Fruit fly (Drosophila melanogaster) whole organism, embryonic: ENCODE measurements around the gene tsh.

Experiments
- Atf3 ChIP-seq: fragments of 200-800 bp; sonication (Bioruptor generic); optimal IDR thresholded peaks from 3 replicates; lab custom pipeline; 2016; ENCODE audit warnings: missing biosample characterization, missing genetic modification characterization
- Awh ChIP-seq: fragments of 200-800 bp; sonication (Bioruptor generic); IDR thresholded peaks from 2 replicates; pipeline ENCODE4, ENCODE4 v1.3.6; 2022; ENCODE audit warnings: missing biosample characterization, missing genetic modification characterization
- Bdp1 ChIP-seq: fragments of 200-800 bp; sonication (Bioruptor generic); optimal IDR thresholded peaks from 3 replicates; lab custom pipeline; 2016; ENCODE audit warnings: missing biosample characterization, missing genetic modification characterization
- CG10209 ChIP-seq: fragments of 200-800 bp; sonication (Bioruptor generic); optimal IDR thresholded peaks from 3 replicates; lab custom pipeline; 2017; ENCODE audit warnings: missing biosample characterization, mild to moderate bottlenecking, missing genetic modification characterization, missing genetic modification reagents
- CG10267 ChIP-seq: fragments of 200-800 bp; sonication (Bioruptor generic); optimal IDR thresholded peaks from 2 replicates; lab custom pipeline; 2018; ENCODE audit warnings: missing biosample characterization, mild to moderate bottlenecking, missing genetic modification characterization, moderate library complexity
- CG10462 ChIP-seq: fragments of 200-800 bp; sonication (Bioruptor generic); optimal IDR thresholded peaks from 2 replicates; lab custom pipeline; 2016; ENCODE audit warnings: missing biosample characterization, missing genetic modification characterization
- CG10654 ChIP-seq: fragments of 200-800 bp; sonication (Bioruptor generic); optimal IDR thresholded peaks from 2 replicates; lab custom pipeline; 2016; ENCODE audit warnings: missing biosample characterization, missing genetic modification characterization
- CG10959 ChIP-seq: fragments of 200-800 bp; sonication (Bioruptor generic); IDR thresholded peaks from 2 replicates; pipeline ENCODE4 v1.3.6; 2022; ENCODE audit warnings: missing biosample characterization, missing genetic modification characterization
- CG11560 ChIP-seq: fragments of 200-800 bp; sonication (Bioruptor generic); IDR thresholded peaks from 3 replicates; pipeline ENCODE4 v1.3.6; 2022; ENCODE audit warnings: missing biosample characterization, missing genetic modification characterization
- CG13894 ChIP-seq: fragments of 200-800 bp; sonication (Bioruptor generic); optimal IDR thresholded peaks from 3 replicates; lab custom pipeline; 2018; ENCODE audit warnings: missing biosample characterization, mild to moderate bottlenecking, missing genetic modification characterization, moderate library complexity
- CG14050 ChIP-seq: fragments of 200-800 bp; sonication (Bioruptor generic); IDR thresholded peaks from 3 replicates; pipeline ENCODE4 v1.3.6; 2022; ENCODE audit warnings: missing biosample characterization, missing genetic modification characterization
- CG14441 ChIP-seq: fragments of 200-800 bp; sonication (Bioruptor generic); IDR thresholded peaks from 2 replicates; pipeline ENCODE4 v1.3.6; 2022; ENCODE audit warnings: missing biosample characterization, missing genetic modification characterization
- CG14710 ChIP-seq: fragments of 200-800 bp; sonication (Bioruptor generic); optimal IDR thresholded peaks from 3 replicates; lab custom pipeline; 2019; ENCODE audit warnings: missing biosample characterization, mild to moderate bottlenecking, missing genetic modification characterization, moderate library complexity
- CG14860 ChIP-seq: fragments of 200-800 bp; sonication (Bioruptor generic); IDR thresholded peaks from 3 replicates; pipeline ENCODE4 v1.3.6; 2022; ENCODE audit warnings: missing biosample characterization, missing genetic modification characterization; ENCODE audit not compliant: partially characterized antibody
- CG14965 ChIP-seq: fragments of 200-800 bp; sonication (Bioruptor generic); optimal IDR thresholded peaks from 2 replicates; lab custom pipeline; 2016; ENCODE audit warnings: missing biosample characterization, missing genetic modification characterization, borderline replicate concordance
- CG15011 ChIP-seq: fragments of 200-800 bp; sonication (Bioruptor generic); optimal IDR thresholded peaks from 3 replicates; lab custom pipeline; 2018; ENCODE audit warnings: missing biosample characterization, mild to moderate bottlenecking, missing genetic modification characterization
- CG17385 ChIP-seq: fragments of 200-800 bp; sonication (Bioruptor generic); optimal IDR thresholded peaks from 3 replicates; lab custom pipeline; 2018; ENCODE audit warnings: missing biosample characterization, mild to moderate bottlenecking, missing genetic modification characterization
- CG17568 ChIP-seq: fragments of 200-800 bp; sonication (Bioruptor generic); optimal IDR thresholded peaks from 2 replicates; lab custom pipeline; 2018; ENCODE audit warnings: missing biosample characterization, mild to moderate bottlenecking, missing genetic modification characterization, moderate library complexity
- CG18599 ChIP-seq: fragments of 200-800 bp; sonication (Bioruptor generic); optimal IDR thresholded peaks from 3 replicates; lab custom pipeline; 2017; ENCODE audit warnings: missing biosample characterization, missing genetic modification characterization, mild to moderate bottlenecking, moderate library complexity, missing genetic modification reagents
- CG18764 ChIP-seq: fragments of 200-800 bp; sonication (Bioruptor generic); optimal IDR thresholded peaks from 3 replicates; lab custom pipeline; 2016; ENCODE audit warnings: missing biosample characterization, missing genetic modification characterization
- CG2678 ChIP-seq: fragments of 200-800 bp; sonication (Bioruptor generic); optimal IDR thresholded peaks from 3 replicates; lab custom pipeline; 2019; ENCODE audit warnings: missing biosample characterization, mild to moderate bottlenecking, missing genetic modification characterization, moderate library complexity
- CG2889 ChIP-seq: fragments of 200-800 bp; sonication (Bioruptor generic); IDR thresholded peaks from 3 replicates; pipeline ENCODE4 v1.3.6; 2022; ENCODE audit warnings: missing biosample characterization, missing genetic modification characterization
- CG3065 ChIP-seq: fragments of 200-800 bp; sonication (Bioruptor generic); optimal IDR thresholded peaks from 2 replicates; lab custom pipeline; 2016; ENCODE audit warnings: missing biosample characterization, missing genetic modification characterization
- CG33557 ChIP-seq: fragments of 200-800 bp; sonication (Bioruptor generic); optimal IDR thresholded peaks from 2 replicates; lab custom pipeline; 2019; ENCODE audit warnings: missing biosample characterization, mild to moderate bottlenecking, missing genetic modification characterization, moderate library complexity
- CG6254 ChIP-seq: fragments of 200-800 bp; sonication (Bioruptor generic); optimal IDR thresholded peaks from 3 replicates; lab custom pipeline; 2017; ENCODE audit warnings: mild to moderate bottlenecking, missing biosample characterization, missing genetic modification reagents, missing genetic modification characterization
- CG6683 ChIP-seq: fragments of 200-800 bp; sonication (Bioruptor generic); optimal IDR thresholded peaks from 2 replicates; lab custom pipeline; 2017; ENCODE audit warnings: missing biosample characterization, mild to moderate bottlenecking, missing genetic modification characterization, missing genetic modification reagents
- CG7839 ChIP-seq: fragments of 200-800 bp; sonication (Bioruptor generic); optimal IDR thresholded peaks from 3 replicates; lab custom pipeline; 2018; ENCODE audit warnings: missing biosample characterization, mild to moderate bottlenecking, missing genetic modification characterization, moderate library complexity
- CG7963 ChIP-seq: fragments of 200-800 bp; sonication (Bioruptor generic); IDR thresholded peaks from 3 replicates; pipeline ENCODE4 v1.3.6; 2022; ENCODE audit warnings: missing biosample characterization, missing genetic modification characterization; ENCODE audit not compliant: partially characterized antibody
- CG8924 ChIP-seq: fragments of 200-800 bp; optimal IDR thresholded peaks from 3 replicates; lab custom pipeline; 2019; ENCODE audit warnings: missing biosample characterization, mild to moderate bottlenecking, missing genetic modification characterization, moderate library complexity
- CG9215 ChIP-seq: fragments of 200-800 bp; sonication (Bioruptor generic); IDR thresholded peaks from 2 replicates; pipeline ENCODE4 v1.3.6; 2022; ENCODE audit warnings: missing biosample characterization, missing genetic modification characterization
- CG9609 ChIP-seq: fragments of 200-800 bp; sonication (Bioruptor generic); optimal IDR thresholded peaks from 3 replicates; lab custom pipeline; 2016; ENCODE audit warnings: missing biosample characterization, missing genetic modification characterization
- CG9876 ChIP-seq: fragments of 200-800 bp; sonication (Bioruptor generic); optimal IDR thresholded peaks from 2 replicates; lab custom pipeline; 2016; ENCODE audit warnings: missing biosample characterization, missing genetic modification characterization
- D19B ChIP-seq: fragments of 200-800 bp; sonication (Bioruptor generic); optimal IDR thresholded peaks from 2 replicates; lab custom pipeline; 2017; ENCODE audit warnings: missing biosample characterization, mild to moderate bottlenecking, missing genetic modification characterization
- Fer1 ChIP-seq: fragments of 200-800 bp; sonication (Bioruptor generic); optimal IDR thresholded peaks from 2 replicates; lab custom pipeline; 2017; ENCODE audit warnings: missing biosample characterization, mild to moderate bottlenecking, missing genetic modification characterization
- Hey ChIP-seq: fragments of 200-800 bp; sonication (Bioruptor generic); optimal IDR thresholded peaks from 3 replicates; lab custom pipeline; 2018; ENCODE audit warnings: missing biosample characterization, mild to moderate bottlenecking, missing genetic modification characterization
- Med ChIP-seq: fragments of 200-800 bp; sonication (Bioruptor generic); peaks from one replicate; lab custom pipeline; 2016; ENCODE audit warnings: missing biosample characterization, missing genetic modification characterization, mild to moderate bottlenecking, inconsistent platforms, moderate library complexity
- NfI ChIP-seq: fragments of 200-800 bp; sonication (Bioruptor generic); optimal IDR thresholded peaks from 3 replicates; lab custom pipeline; 2018; ENCODE audit warnings: missing biosample characterization, mild to moderate bottlenecking, missing genetic modification characterization, moderate library complexity
- croc ChIP-seq: fragments of 200-800 bp; sonication (Bioruptor generic); conservative IDR thresholded peaks from 3 replicates; pipeline ENCODE4 v1.3.6; 2022; ENCODE audit warnings: missing biosample characterization, missing genetic modification characterization
- gsb-n ChIP-seq: fragments of 200-800 bp; sonication (Bioruptor generic); optimal IDR thresholded peaks from 3 replicates; lab custom pipeline; 2018; ENCODE audit warnings: missing biosample characterization, mild to moderate bottlenecking, missing genetic modification characterization
- ken ChIP-seq: fragments of 200-800 bp; sonication (Bioruptor generic); IDR thresholded peaks from 3 replicates; pipeline ENCODE4 v1.3.6; 2022; ENCODE audit warnings: missing biosample characterization, missing genetic modification characterization
- klu ChIP-seq: fragments of 200-800 bp; sonication (Bioruptor generic); IDR thresholded peaks from 2 replicates; pipeline ENCODE4 v1.3.6; 2022; ENCODE audit warnings: missing biosample characterization, missing genetic modification characterization
- kni ChIP-seq: fragments of 200-800 bp; sonication (Bioruptor generic); optimal IDR thresholded peaks from 3 replicates; lab custom pipeline; 2017; ENCODE audit warnings: mild to moderate bottlenecking, missing biosample characterization, missing genetic modification reagents, missing genetic modification characterization
- lbe ChIP-seq: fragments of 200-800 bp; sonication (Bioruptor generic); optimal IDR thresholded peaks from 2 replicates; lab custom pipeline; 2016; ENCODE audit warnings: missing biosample characterization, mild to moderate bottlenecking, missing genetic modification characterization
- phol ChIP-seq: fragments of 200-800 bp; sonication (Bioruptor generic); optimal IDR thresholded peaks from 3 replicates; lab custom pipeline; 2018; ENCODE audit warnings: missing biosample characterization, mild to moderate bottlenecking, missing genetic modification characterization, moderate library complexity
- sob ChIP-seq: fragments of 200-800 bp; sonication (Bioruptor generic); IDR thresholded peaks from 2 replicates; pipeline ENCODE4 v1.3.6; 2022; ENCODE audit warnings: missing biosample characterization, missing genetic modification characterization
- stc ChIP-seq: fragments of 200-800 bp; sonication (Bioruptor generic); IDR thresholded peaks from 2 replicates; pipeline ENCODE4 v1.3.6; 2022; ENCODE audit warnings: missing biosample characterization, missing genetic modification characterization
- stwl ChIP-seq: fragments of 200-800 bp; sonication (Bioruptor generic); optimal IDR thresholded peaks from 3 replicates; lab custom pipeline; 2018; ENCODE audit warnings: missing biosample characterization, mild to moderate bottlenecking, missing genetic modification characterization, moderate library complexity
- tin ChIP-seq: fragments of 200-800 bp; sonication (Bioruptor generic); optimal IDR thresholded peaks from 3 replicates; lab custom pipeline; 2016; ENCODE audit warnings: missing biosample characterization, missing genetic modification characterization

tsh gene

DNA sequence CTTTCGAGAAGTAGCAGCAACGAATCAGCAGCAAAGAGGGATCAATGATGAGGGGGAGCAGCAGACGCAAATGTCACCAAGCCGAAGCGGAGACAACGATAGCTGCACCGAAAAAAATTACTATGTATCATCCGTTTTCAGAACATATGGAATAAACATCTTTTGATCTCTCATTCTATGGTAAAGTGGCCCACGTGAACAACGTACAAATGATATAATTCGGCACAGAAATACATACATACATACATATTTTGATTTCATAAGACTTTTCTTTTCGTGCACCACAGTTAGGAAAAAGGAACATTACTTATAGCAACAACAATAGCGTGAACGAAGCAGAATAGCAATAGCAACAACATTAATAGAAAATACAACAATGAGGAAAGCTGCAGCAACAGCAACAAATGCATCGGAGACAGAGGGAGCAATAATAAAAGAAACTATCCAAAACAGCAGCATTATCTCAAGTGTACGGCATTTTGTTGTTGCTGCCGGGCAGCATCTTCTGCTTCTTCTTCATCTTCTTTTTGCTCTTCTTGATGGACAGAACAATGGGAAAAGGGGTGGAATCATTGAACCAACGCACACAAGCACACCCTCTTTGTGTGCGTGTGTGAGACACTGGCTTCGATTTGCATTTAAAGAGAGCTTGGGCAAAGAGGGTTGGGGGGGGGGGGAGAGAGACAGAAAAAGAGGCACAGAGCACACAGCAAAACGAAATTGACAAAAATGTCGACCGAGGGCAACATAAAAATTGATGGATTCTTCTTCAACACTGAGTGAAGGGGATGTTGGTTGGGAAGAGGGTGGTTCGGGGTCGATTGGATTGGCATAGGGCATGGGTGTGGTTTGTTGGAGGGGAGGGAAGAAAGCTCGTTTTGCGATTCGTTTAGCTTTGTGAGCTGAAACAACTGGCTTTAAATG, 18.2 kb downstream of the tsh start (continued):
- TF ChIP-seq CG11560 (tag; lab: Robert Waterston, UW), result no peak
- no peak for TF ChIP-seq stc
- TF ChIP-seq CG14441 (GFP tag; lab: Robert Waterston, UW), result no peak
- no peak for TF ChIP-seq CG17568 (GFP tag; lab: Kevin White, UChicago)
- TF ChIP-seq CG18764 (GFP tag; lab: Kevin White, UChicago), result peak; percentile 48
- TF ChIP-seq CG8924, result peak; percentile 69
- peak; percentile 28 for TF ChIP-seq kni
- peak; percentile 37 for TF ChIP-seq CG33557 (GFP tag; lab: Kevin White, UChicago)
- TF ChIP-seq CG9876 (GFP tag; lab: Kevin White, UChicago), result peak; percentile 11
- TF ChIP-seq CG14710, result peak; percentile 78
- TF ChIP-seq klu (GFP tag; lab: Robert Waterston, UW), result no peak
- peak; percentile 78 for TF ChIP-seq phol
- TF ChIP-seq sob (GFP tag; lab: Robert Waterston, UW), result no peak
- TF ChIP-seq CG2889 (GFP tag; lab: Robert Waterston, UW), result no peak
- TF ChIP-seq CG6254 (GFP tag; lab: Kevin White, UChicago), result peak; percentile 68
- peak; percentile 65 for TF ChIP-seq croc (GFP tag; lab: Robert Waterston, UW)
- TF ChIP-seq D19B (GFP tag; lab: Kevin White, UChicago), result no peak
- no peak for TF ChIP-seq stwl
- TF ChIP-seq CG10462 (GFP tag; lab: Kevin White, UChicago), result peak; percentile 21
- peak; percentile 72 for TF ChIP-seq CG10267
- peak; percentile 58; the same call in 1 of the 2 replicates for TF ChIP-seq CG10959 (GFP tag; lab: Robert Waterston, UW)
- no peak for TF ChIP-seq CG6683 (GFP tag; lab: Kevin White, UChicago)
- peak; percentile 69 for TF ChIP-seq CG10209 (GFP tag; lab: Kevin White, UChicago)
- peak; percentile 64 for TF ChIP-seq CG9609
- TF ChIP-seq CG14965 (GFP tag; lab: Kevin White, UChicago), result peak; percentile 13
- TF ChIP-seq ken, result peak; percentile 29; the same call in 1 of the 3 replicates
- TF ChIP-seq Awh, result no peak
- TF ChIP-seq CG14860 (GFP tag; lab: Robert Waterston, UW), result no peak
- peak; percentile 90 for TF ChIP-seq Med (GFP tag; lab: Kevin White, UChicago)
- no peak for TF ChIP-seq CG7963 (GFP tag; lab: Robert Waterston, UW)
- peak; percentile 49 for TF ChIP-seq CG18599 (GFP tag; lab: Kevin White, UChicago)
- TF ChIP-seq Hey, result no peak
- no peak for TF ChIP-seq lbe (GFP tag; lab: Kevin White, UChicago)
- peak; percentile 84 for TF ChIP-seq CG17385 (GFP tag; lab: Kevin White, UChicago)
- no peak for TF ChIP-seq CG14050 (GFP tag; lab: Robert Waterston, UW)
- peak; percentile 29 for TF ChIP-seq NfI
- TF ChIP-seq gsb-n (tag; lab: Kevin White, UChicago), result peak; percentile 59
- no peak for TF ChIP-seq CG9215 (GFP tag; lab: Robert Waterston, UW)
- TF ChIP-seq Fer1 (GFP tag; lab: Kevin White, UChicago), result no peak
- peak; percentile 2 for TF ChIP-seq Bdp1
- peak; percentile 6 for TF ChIP-seq CG3065
- peak; percentile 69 for TF ChIP-seq CG7839 (tag; lab: Kevin White, UChicago)
- peak; percentile 57 for TF ChIP-seq CG2678 (tag; lab: Kevin White, UChicago)
- TF ChIP-seq Atf3 (GFP tag; lab: Kevin White, UChicago), result peak; percentile 45
- peak; percentile 82 for TF ChIP-seq tin
- no peak for TF ChIP-seq CG15011 (GFP tag; lab: Kevin White, UChicago)
- TF ChIP-seq CG13894 (tag; lab: Kevin White, UChicago), result peak; percentile 2
- TF ChIP-seq CG10654 (GFP tag; lab: Kevin White, UChicago), result peak; percentile 44
